Fruit fly (Drosophila melanogaster): ENCODE data around the gene Exn.

Gene Exn

dm6 chr3L:17010492-17011303 is 40.9 kb downstream of the Exn start:
- TF ChIP-seq Crg-1 (GFP tag; optimal IDR thresholded peaks at IDR 0.05) (no peak), CG1620 (GFP tag; optimal IDR thresholded peaks at IDR 0.05) (no peak), CG11617 (GFP tag; optimal IDR thresholded peaks at IDR 0.05) (no peak), kay (GFP tag; ENCODE audit: borderline replicate concordance) (peak; percentile 91), toe (GFP tag; optimal IDR thresholded peaks at IDR 0.05) (no peak), tj (GFP tag; optimal IDR thresholded peaks at IDR 0.05) (no peak), CG14711 (tag; optimal IDR thresholded peaks at IDR 0.05) (no peak), ovo (GFP tag; optimal IDR thresholded peaks at IDR 0.05) (no peak), CG5204 (GFP tag; optimal IDR thresholded peaks at IDR 0.05) (no peak), pad (GFP tag; optimal IDR thresholded peaks at IDR 0.05) (no peak), CG33017 (tag; optimal IDR thresholded peaks at IDR 0.05) (no peak), bab1 (GFP tag; optimal IDR thresholded peaks at IDR 0.05) (no peak), Hr96 (GFP tag; optimal IDR thresholded peaks at IDR 0.05) (peak; percentile 18), CG12768 (GFP tag; optimal IDR thresholded peaks at IDR 0.05) (peak; percentile 35), Clk (GFP tag; optimal IDR thresholded peaks at IDR 0.05) (no peak), cnc (optimal IDR thresholded peaks at IDR 0.05) (peak in 1 of 2 experiments; percentile 19), CG7101 (tag; optimal IDR thresholded peaks at IDR 0.05) (no peak), CG7045 (GFP tag; optimal IDR thresholded peaks at IDR 0.05) (no peak), cic (GFP tag; optimal IDR thresholded peaks at IDR 0.05) (peak; percentile 48), Mnt (GFP tag; optimal IDR thresholded peaks at IDR 0.05) (no peak)

dm6 chr3L:17011351-17012016 is 41.7 kb downstream of the Exn start:
- peak; percentile 6 for TF ChIP-seq Mnt (GFP tag; optimal IDR thresholded peaks at IDR 0.05)
- TF ChIP-seq cnc (optimal IDR thresholded peaks at IDR 0.05) = no peak
- TF ChIP-seq ovo (GFP tag; optimal IDR thresholded peaks at IDR 0.05) = peak; percentile 60

- TF ChIP-seq CG14711 (tag; optimal IDR thresholded peaks at IDR 0.05) = peak; percentile 39
- peak; percentile 63 for TF ChIP-seq Hr96 (GFP tag; optimal IDR thresholded peaks at IDR 0.05)
- peak; percentile 85 for TF ChIP-seq ovo (GFP tag; optimal IDR thresholded peaks at IDR 0.05)
- TF ChIP-seq Crg-1 (GFP tag; optimal IDR thresholded peaks at IDR 0.05) = peak; percentile 71
- peak; percentile 92 for TF ChIP-seq CG12768 (GFP tag; optimal IDR thresholded peaks at IDR 0.05)
- TF ChIP-seq CG5204 (GFP tag; optimal IDR thresholded peaks at IDR 0.05) = no peak
- TF ChIP-seq CG7045 (GFP tag; optimal IDR thresholded peaks at IDR 0.05) = peak; percentile 62
- TF ChIP-seq CG33017 (tag; optimal IDR thresholded peaks at IDR 0.05) = peak; percentile 62
- TF ChIP-seq CG11617 (GFP tag; optimal IDR thresholded peaks at IDR 0.05) = peak; percentile 67
- peak; percentile 34 for TF ChIP-seq toe (GFP tag; optimal IDR thresholded peaks at IDR 0.05)
- peak; percentile 70 for TF ChIP-seq Mnt (GFP tag; optimal IDR thresholded peaks at IDR 0.05)
- TF ChIP-seq cnc (optimal IDR thresholded peaks at IDR 0.05) = no peak
- TF ChIP-seq cic (GFP tag; optimal IDR thresholded peaks at IDR 0.05) = peak; percentile 50
- TF ChIP-seq CG1620 (GFP tag; optimal IDR thresholded peaks at IDR 0.05) = peak; percentile 69
- TF ChIP-seq Clk (GFP tag; optimal IDR thresholded peaks at IDR 0.05) = no peak
- TF ChIP-seq tj (GFP tag; optimal IDR thresholded peaks at IDR 0.05) = peak; percentile 84
- peak; percentile 76 for TF ChIP-seq CG7101 (tag; optimal IDR thresholded peaks at IDR 0.05)
- peak; percentile 90 for TF ChIP-seq bab1 (GFP tag; optimal IDR thresholded peaks at IDR 0.05)
- peak; percentile 69 for TF ChIP-seq pad (GFP tag; optimal IDR thresholded peaks at IDR 0.05)
- no peak for TF ChIP-seq kay (GFP tag; ENCODE audit: borderline replicate concordance)
Observed at dm6 chr3L:17012017-17012719, 42.4 kb downstream of the Exn start, which contains the start of gene CG3764. TSS of gene CG3764 (minus strand) at chr3L:17012565.

dm6 chr3L:17015663-17016575 is 46.1 kb downstream of the Exn start, which contains the start of the genes CG6664 and CG7728:
TSS of gene CG6664 (minus strand) at chr3L:17016180.
TSS of gene CG7728 (plus strand) at chr3L:17016536.
- TF ChIP-seq CG5204 (GFP tag; optimal IDR thresholded peaks at IDR 0.05) = no peak
- peak; percentile 68 for TF ChIP-seq Hr96 (GFP tag; optimal IDR thresholded peaks at IDR 0.05)
- no peak for TF ChIP-seq cnc (optimal IDR thresholded peaks at IDR 0.05)
- peak; percentile 15 for TF ChIP-seq Crg-1 (GFP tag; optimal IDR thresholded peaks at IDR 0.05)
- peak; percentile 69 for TF ChIP-seq toe (GFP tag; optimal IDR thresholded peaks at IDR 0.05)
- peak; percentile 66 for TF ChIP-seq CG11617 (GFP tag; optimal IDR thresholded peaks at IDR 0.05)
- TF ChIP-seq tj (GFP tag; optimal IDR thresholded peaks at IDR 0.05) = peak; percentile 48
- TF ChIP-seq cic (GFP tag; optimal IDR thresholded peaks at IDR 0.05) = no peak
- TF ChIP-seq Mnt (GFP tag; optimal IDR thresholded peaks at IDR 0.05) = peak; percentile 98
- peak; percentile 46 for TF ChIP-seq CG7101 (tag; optimal IDR thresholded peaks at IDR 0.05)
- TF ChIP-seq bab1 (GFP tag; optimal IDR thresholded peaks at IDR 0.05) = peak; percentile 54
- TF ChIP-seq CG33017 (tag; optimal IDR thresholded peaks at IDR 0.05) = no peak
- peak; percentile 37 for TF ChIP-seq CG1620 (GFP tag; optimal IDR thresholded peaks at IDR 0.05)
- TF ChIP-seq CG12768 (GFP tag; optimal IDR thresholded peaks at IDR 0.05) = peak; percentile 61
- peak; percentile 16 for TF ChIP-seq pad (GFP tag; optimal IDR thresholded peaks at IDR 0.05)
- TF ChIP-seq CG7045 (GFP tag; optimal IDR thresholded peaks at IDR 0.05) = peak; percentile 42
- no peak for TF ChIP-seq CG14711 (tag; optimal IDR thresholded peaks at IDR 0.05)
- peak; percentile 60 for TF ChIP-seq ovo (GFP tag; optimal IDR thresholded peaks at IDR 0.05)
- TF ChIP-seq Clk (GFP tag; optimal IDR thresholded peaks at IDR 0.05) = peak; percentile 21
- TF ChIP-seq kay (GFP tag; ENCODE audit: borderline replicate concordance) = no peak
